Worm (Caenorhabditis elegans) whole organism, L2 larva: ENCODE results near the gene dpy-28.

ENCODE experiments used
- C34F6.9 ChIP-seq: fragments of 150-350 bp; optimal IDR thresholded peaks from 2 replicates; lab custom pipeline; 2014; ENCODE audit warnings: missing biosample characterization, missing genetic modification characterization
- F13H6.1 ChIP-seq: sonication (generic microtip); optimal IDR thresholded peaks from 2 replicates; lab custom pipeline; 2016; ENCODE audit warnings: missing genetic modification characterization, missing compliant biosample characterization
- R02D3.7 ChIP-seq: fragments of 150-350 bp; optimal IDR thresholded peaks from 2 replicates; lab custom pipeline; 2014; ENCODE audit warnings: missing biosample characterization, missing genetic modification characterization
- Y55F3AM.14 ChIP-seq: fragments of 200-800 bp; sonication (Bioruptor generic); optimal IDR thresholded peaks from 2 replicates; lab custom pipeline; 2018; ENCODE audit warnings: mild to moderate bottlenecking, missing genetic modification characterization, missing compliant biosample characterization
- alr-1 ChIP-seq: fragments of 150-350 bp; optimal IDR thresholded peaks from 2 replicates; lab custom pipeline; 2014; ENCODE audit warnings: missing biosample characterization, missing genetic modification characterization
- aly-2 ChIP-seq: fragments of 150-350 bp; optimal IDR thresholded peaks from 2 replicates; lab custom pipeline; 2014; ENCODE audit warnings: missing biosample characterization, missing genetic modification characterization
- ama-1 ChIP-seq: fragments of 150-350 bp; optimal IDR thresholded peaks from 2 replicates; lab custom pipeline; 2018; ENCODE audit warnings: inconsistent platforms
- ceh-16 ChIP-seq: fragments of 150-350 bp; optimal IDR thresholded peaks from 2 replicates; lab custom pipeline; 2014; ENCODE audit warnings: missing biosample characterization, missing genetic modification characterization
- ceh-82 ChIP-seq: fragments of 150-350 bp; optimal IDR thresholded peaks from 2 replicates; lab custom pipeline; 2014; ENCODE audit warnings: missing biosample characterization, missing genetic modification characterization
- crh-2 ChIP-seq: sonication (generic microtip); optimal IDR thresholded peaks from 2 replicates; lab custom pipeline; 2017; ENCODE audit warnings: missing biosample characterization, missing genetic modification characterization
- dmd-4 ChIP-seq: sonication (generic microtip); optimal IDR thresholded peaks from 2 replicates; lab custom pipeline; 2017; ENCODE audit warnings: missing biosample characterization, missing genetic modification characterization
- elt-1 ChIP-seq: fragments of 150-350 bp; optimal IDR thresholded peaks from 2 replicates; lab custom pipeline; 2014; ENCODE audit warnings: missing biosample characterization, missing genetic modification characterization
- elt-3 ChIP-seq: sonication (generic microtip); optimal IDR thresholded peaks from 2 replicates; lab custom pipeline; 2017; ENCODE audit warnings: missing biosample characterization, missing genetic modification characterization
- fos-1 ChIP-seq: fragments of 150-350 bp; optimal IDR thresholded peaks from 2 replicates; lab custom pipeline; 2014; ENCODE audit warnings: missing biosample characterization, missing genetic modification characterization
- gmeb-1 ChIP-seq: fragments of 150-350 bp; optimal IDR thresholded peaks from 2 replicates; lab custom pipeline; 2014; ENCODE audit warnings: missing biosample characterization, missing genetic modification characterization
- lin-11 ChIP-seq: fragments of 150-350 bp; sonication (generic microtip); optimal IDR thresholded peaks from 2 replicates; lab custom pipeline; 2014; ENCODE audit warnings: missing biosample characterization, missing genetic modification characterization, inconsistent platforms, mixed read lengths
- lin-13 ChIP-seq: fragments of 150-350 bp; optimal IDR thresholded peaks from 2 replicates; lab custom pipeline; 2014; ENCODE audit warnings: missing biosample characterization, missing genetic modification reagents, missing genetic modification characterization
- lsy-2 ChIP-seq, 2 experiments: fragments of 150-350 bp in 1 of 2; sonication (generic microtip) in 1 of 2; optimal IDR thresholded peaks; 2 replicates each; lab custom pipeline; 2014 to 2017; ENCODE audit warnings: missing biosample characterization in 2 of 2, missing genetic modification characterization in 2 of 2
- mbf-1 ChIP-seq: sonication (generic microtip); optimal IDR thresholded peaks from 2 replicates; lab custom pipeline; 2017; ENCODE audit warnings: missing biosample characterization, missing genetic modification characterization
- mdl-1 ChIP-seq, 2 experiments: fragments of 150-350 bp in 1 of 2; sonication (generic microtip) in 1 of 2; optimal IDR thresholded peaks; 2 replicates each; lab custom pipeline; 2017; ENCODE audit warnings: missing biosample characterization in 2 of 2, missing genetic modification characterization in 2 of 2
- nhr-10 ChIP-seq: sonication (generic microtip); optimal IDR thresholded peaks from 2 replicates; lab custom pipeline; 2017; ENCODE audit warnings: missing biosample characterization, missing genetic modification characterization
- nhr-12 ChIP-seq: fragments of 150-350 bp; optimal IDR thresholded peaks from 2 replicates; lab custom pipeline; 2014; ENCODE audit warnings: missing biosample characterization, missing genetic modification characterization
- nhr-129 ChIP-seq: fragments of 150-350 bp; optimal IDR thresholded peaks from 2 replicates; lab custom pipeline; 2014; ENCODE audit warnings: missing biosample characterization, missing genetic modification characterization
- nhr-21 ChIP-seq: fragments of 150-350 bp; optimal IDR thresholded peaks from 2 replicates; lab custom pipeline; 2014; ENCODE audit warnings: missing biosample characterization, missing genetic modification characterization
- nhr-23 ChIP-seq: fragments of 150-350 bp; optimal IDR thresholded peaks from 2 replicates; lab custom pipeline; 2014; ENCODE audit warnings: missing biosample characterization, missing genetic modification reagents, missing genetic modification characterization
- nhr-237 ChIP-seq: fragments of 150-350 bp; optimal IDR thresholded peaks from 2 replicates; lab custom pipeline; 2014; ENCODE audit warnings: missing biosample characterization, missing genetic modification characterization
- nhr-25 ChIP-seq: fragments of 150-350 bp; sonication (generic microtip); optimal IDR thresholded peaks from 3 replicates; lab custom pipeline; 2014; ENCODE audit warnings: missing biosample characterization, missing genetic modification characterization
- nhr-77 ChIP-seq: fragments of 150-350 bp; optimal IDR thresholded peaks from 2 replicates; lab custom pipeline; 2014; ENCODE audit warnings: missing biosample characterization, missing genetic modification characterization
- peb-1 ChIP-seq: fragments of 150-350 bp; optimal IDR thresholded peaks from 2 replicates; lab custom pipeline; 2014; ENCODE audit warnings: missing biosample characterization, missing genetic modification characterization
- sem-4 ChIP-seq: fragments of 150-350 bp; optimal IDR thresholded peaks from 2 replicates; lab custom pipeline; 2014; ENCODE audit warnings: missing biosample characterization, missing genetic modification reagents, missing genetic modification characterization
- skn-1 ChIP-seq: sonication (generic microtip); optimal IDR thresholded peaks from 2 replicates; lab custom pipeline; 2017; ENCODE audit warnings: missing biosample characterization, missing genetic modification characterization
- sma-3 ChIP-seq: sonication (generic microtip); optimal IDR thresholded peaks from 2 replicates; lab custom pipeline; 2016; ENCODE audit warnings: missing genetic modification reagents, missing genetic modification characterization, missing compliant biosample characterization
- sma-9 ChIP-seq, 2 experiments: fragments of 150-350 bp in 1 of 2; sonication (generic microtip) in 1 of 2; optimal IDR thresholded peaks; 2 replicates each; lab custom pipeline; 2014 to 2016; ENCODE audit warnings: missing genetic modification characterization in 2 of 2, mild to moderate bottlenecking in 1 of 2, missing biosample characterization in 1 of 2, missing compliant biosample characterization in 1 of 2, missing genetic modification reagents in 1 of 2, moderate library complexity in 1 of 2
- snpc-4 ChIP-seq: fragments of 150-350 bp; optimal IDR thresholded peaks from 2 replicates; lab custom pipeline; 2014; ENCODE audit warnings: missing biosample characterization, missing genetic modification characterization
- unc-39 ChIP-seq: fragments of 150-350 bp; optimal IDR thresholded peaks from 2 replicates; lab custom pipeline; 2014; ENCODE audit warnings: missing biosample characterization, missing genetic modification characterization
- unc-55 ChIP-seq: fragments of 150-350 bp; sonication (generic microtip); optimal IDR thresholded peaks from 3 replicates; lab custom pipeline; 2014; ENCODE audit warnings: missing biosample characterization, missing genetic modification reagents, missing genetic modification characterization
- ztf-4 ChIP-seq: fragments of 150-350 bp; optimal IDR thresholded peaks from 2 replicates; lab custom pipeline; 2014; ENCODE audit warnings: missing biosample characterization, missing genetic modification characterization

The dpy-28 gene

ce11 chrIII:10759050-10760023 lies 3.6 kb upstream of the dpy-28 start, which contains the start of gene tasp-1 (continued):
- TF ChIP-seq sma-9 (GFP tag; optimal IDR thresholded peaks at IDR 0.05; lab: Kevin White, UChicago) (peak; percentile 99), sma-9 (tag; optimal IDR thresholded peaks at IDR 0.05; lab: Kevin White, UChicago) (no peak), fos-1 (tag; lab: Kevin White, UChicago) (peak; percentile 100), dmd-4 (tag; lab: Kevin White, UChicago) (peak; percentile 65), unc-55 (peak; percentile 100), nhr-237 (tag; lab: Kevin White, UChicago) (peak; percentile 94), nhr-23 (no peak), C34F6.9 (tag; lab: Kevin White, UChicago) (peak; percentile 100), peb-1 (tag; lab: Kevin White, UChicago) (no peak), sem-4 (tag; lab: Kevin White, UChicago) (peak; percentile 99), ceh-82 (tag; lab: Kevin White, UChicago) (peak; percentile 100), elt-3 (tag; lab: Kevin White, UChicago) (no peak), nhr-10 (tag; lab: Kevin White, UChicago) (peak; percentile 94), snpc-4 (peak; percentile 94), mbf-1 (tag; lab: Kevin White, UChicago) (peak; percentile 58), nhr-25 (peak; percentile 100), ceh-16 (tag; lab: Kevin White, UChicago) (peak; percentile 96), alr-1 (no peak), R02D3.7 (tag; lab: Kevin White, UChicago) (peak; percentile 75), lsy-2 (tag; optimal IDR thresholded peaks at IDR 0.05; lab: Kevin White, UChicago) (peak; percentile 98 to 99), F13H6.1 (tag; lab: Kevin White, UChicago) (peak; percentile 100)

ce11 chrIII:10769693-10770092 lies 6.8 kb downstream of the dpy-28 start:
- TF ChIP-seq lin-11, result no peak
- TF ChIP-seq, all 48 proteins: peak for 0

DNA sequence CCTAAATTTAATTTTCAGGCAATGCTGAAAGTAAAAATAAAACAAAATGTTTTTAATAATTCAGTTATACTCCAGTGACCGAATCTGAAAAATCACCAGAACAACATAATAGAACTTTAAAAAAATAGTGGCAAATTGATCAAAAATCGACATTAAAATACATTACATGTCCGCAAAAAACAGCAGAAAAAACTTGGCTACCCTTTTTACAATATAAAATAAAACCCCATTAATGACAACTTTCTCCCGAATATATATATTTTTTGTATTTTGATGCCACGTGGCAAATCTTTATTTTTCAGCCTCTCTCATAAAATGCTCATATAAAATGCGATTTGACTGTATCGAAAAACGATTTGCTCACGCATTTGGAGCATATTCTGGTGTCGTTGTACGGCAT lies 18.6 kb downstream of the dpy-28 start, which contains the start of gene ptr-19:
Gene ptr-19, plus strand, starts transcription at position 301 of the 400 bp plus-strand sequence.
- TF ChIP-seq elt-1 (tag; lab: Kevin White, UChicago) (no peak), peb-1 (tag; lab: Kevin White, UChicago) (no peak), unc-39 (tag; lab: Kevin White, UChicago) (no peak), nhr-21 (tag; lab: Kevin White, UChicago) (no peak), aly-2 (no peak), nhr-10 (tag; lab: Kevin White, UChicago) (no peak), nhr-23 (no peak), sem-4 (tag; lab: Kevin White, UChicago) (no peak), nhr-129 (tag; lab: Kevin White, UChicago) (no peak), skn-1 (tag; lab: Kevin White, UChicago) (no peak), mbf-1 (tag; lab: Kevin White, UChicago) (no peak), ama-1 (lab: Kevin White, UChicago) (no peak), nhr-12 (tag; lab: Kevin White, UChicago) (no peak), ztf-4 (no peak)

DNA sequence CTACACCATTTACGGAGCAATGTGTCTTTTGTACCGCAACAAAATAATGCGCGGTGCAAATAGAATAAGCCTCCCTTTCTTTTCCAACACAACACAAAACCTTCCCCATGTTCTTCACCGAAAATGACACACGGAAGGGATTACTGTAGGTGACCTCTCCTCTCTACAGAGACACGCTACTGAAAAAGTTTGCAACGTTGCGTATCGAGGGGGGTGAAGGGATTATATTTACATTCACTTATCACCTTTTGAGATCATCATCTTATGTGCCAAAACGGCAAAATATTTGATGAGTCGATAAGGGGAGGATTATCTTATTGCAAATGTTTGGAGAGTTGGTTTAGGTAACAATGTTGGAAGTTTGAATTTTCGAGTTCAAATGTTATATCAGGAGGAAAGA lies 20.1 kb downstream of the dpy-28 start:
- TF ChIP-seq nhr-77 (no peak), sma-9 (GFP tag; optimal IDR thresholded peaks at IDR 0.05; lab: Kevin White, UChicago) (no peak), sma-9 (tag; optimal IDR thresholded peaks at IDR 0.05; lab: Kevin White, UChicago) (no peak), C34F6.9 (tag; lab: Kevin White, UChicago) (no peak), mdl-1 (tag; optimal IDR thresholded peaks at IDR 0.05; lab: Kevin White, UChicago) (no peak), Y55F3AM.14 (GFP tag; lab: Kevin White, UChicago) (no peak), lin-13 (GFP tag; lab: Kevin White, UChicago) (no peak), aly-2 (no peak), nhr-237 (tag; lab: Kevin White, UChicago) (no peak), ama-1 (lab: Kevin White, UChicago) (no peak), sma-3 (no peak), ceh-82 (tag; lab: Kevin White, UChicago) (no peak), nhr-129 (tag; lab: Kevin White, UChicago) (no peak), unc-55 (no peak), gmeb-1 (tag; lab: Kevin White, UChicago) (no peak), snpc-4 (no peak), crh-2 (tag; lab: Kevin White, UChicago) (no peak), alr-1 (no peak)
